Fruit fly (Drosophila melanogaster) whole organism, embryonic: ENCODE data around the gene Vps39.

Experiments used
- Abd-B ChIP-seq: fragments of 200-800 bp; sonication (Bioruptor generic); optimal IDR thresholded peaks from 2 replicates; lab custom pipeline; 2018; ENCODE audit warnings: missing biosample characterization, mild to moderate bottlenecking, missing genetic modification characterization, moderate library complexity
- Asciz ChIP-seq: fragments of 200-800 bp; sonication (Bioruptor generic); optimal IDR thresholded peaks from 2 replicates; lab custom pipeline; 2017; ENCODE audit warnings: missing biosample characterization, mild to moderate bottlenecking, missing genetic modification characterization, missing genetic modification reagents
- CG11456 ChIP-seq: fragments of 200-800 bp; sonication (Bioruptor generic); IDR thresholded peaks from 3 replicates; pipeline ENCODE4 v1.3.6; 2022; ENCODE audit warnings: missing biosample characterization, missing genetic modification characterization
- CG11504 ChIP-seq: fragments of 200-800 bp; sonication (Bioruptor generic); optimal IDR thresholded peaks from 3 replicates; lab custom pipeline; 2019; ENCODE audit warnings: missing biosample characterization, mild to moderate bottlenecking, missing genetic modification characterization, moderate library complexity
- CG13287 ChIP-seq: fragments of 200-800 bp; sonication (Bioruptor generic); IDR thresholded peaks from 2 replicates; pipeline ENCODE4 v1.3.6; 2022; ENCODE audit warnings: missing biosample characterization, missing genetic modification characterization; ENCODE audit not compliant: partially characterized antibody
- CG14860 ChIP-seq: fragments of 200-800 bp; sonication (Bioruptor generic); IDR thresholded peaks from 3 replicates; pipeline ENCODE4 v1.3.6; 2022; ENCODE audit warnings: missing biosample characterization, missing genetic modification characterization; ENCODE audit not compliant: partially characterized antibody
- CG15073 ChIP-seq: fragments of 200-800 bp; sonication (Bioruptor generic); optimal IDR thresholded peaks from 2 replicates; lab custom pipeline; 2016; ENCODE audit warnings: missing biosample characterization, missing genetic modification characterization
- CG15514 ChIP-seq: fragments of 200-800 bp; sonication (Bioruptor generic); optimal IDR thresholded peaks from 3 replicates; lab custom pipeline; 2017; ENCODE audit warnings: missing biosample characterization, missing genetic modification characterization, mild to moderate bottlenecking, moderate library complexity, missing genetic modification reagents
- CG1647 ChIP-seq: fragments of 200-800 bp; sonication (Bioruptor generic); optimal IDR thresholded peaks from 3 replicates; lab custom pipeline; 2016; ENCODE audit warnings: missing biosample characterization, missing genetic modification characterization
- CG16779 ChIP-seq: fragments of 200-800 bp; sonication (Bioruptor generic); IDR thresholded peaks from 2 replicates; pipeline ENCODE4 v1.3.6; 2022; ENCODE audit warnings: missing biosample characterization, missing genetic modification characterization
- CG17568 ChIP-seq: fragments of 200-800 bp; sonication (Bioruptor generic); optimal IDR thresholded peaks from 2 replicates; lab custom pipeline; 2018; ENCODE audit warnings: missing biosample characterization, mild to moderate bottlenecking, missing genetic modification characterization, moderate library complexity
- CG17829 ChIP-seq: fragments of 200-800 bp; optimal IDR thresholded peaks from 2 replicates; lab custom pipeline; 2019; ENCODE audit warnings: missing biosample characterization, mild to moderate bottlenecking, missing genetic modification characterization, moderate library complexity
- CG18011 ChIP-seq: fragments of 200-800 bp; sonication (Bioruptor generic); optimal IDR thresholded peaks from 2 replicates; lab custom pipeline; 2017; ENCODE audit warnings: missing biosample characterization, missing genetic modification characterization, mild to moderate bottlenecking, moderate library complexity, missing genotype
- CG2199 ChIP-seq: fragments of 200-800 bp; sonication (Bioruptor generic); IDR thresholded peaks from 3 replicates; pipeline ENCODE4 v1.3.6; 2022; ENCODE audit warnings: missing biosample characterization, missing genetic modification characterization
- CG30403 ChIP-seq: fragments of 200-800 bp; sonication (Bioruptor generic); optimal IDR thresholded peaks from 3 replicates; lab custom pipeline; 2016; ENCODE audit warnings: missing biosample characterization, missing genetic modification characterization
- CG32532 ChIP-seq: fragments of 200-800 bp; sonication (Bioruptor generic); IDR thresholded peaks from 2 replicates; pipeline ENCODE4 v1.3.6; 2022; ENCODE audit warnings: missing biosample characterization, missing genetic modification characterization
- CG3281 ChIP-seq: fragments of 200-800 bp; sonication (Bioruptor generic); optimal IDR thresholded peaks from 3 replicates; lab custom pipeline; 2017; ENCODE audit warnings: missing biosample characterization, mild to moderate bottlenecking, missing genetic modification characterization
- CG43689 ChIP-seq: fragments of 200-800 bp; sonication (Bioruptor generic); IDR thresholded peaks from 2 replicates; pipeline ENCODE4 v1.3.6; 2022; ENCODE audit warnings: missing biosample characterization, missing genetic modification characterization
- CG6813 ChIP-seq: fragments of 200-800 bp; sonication (Bioruptor generic); optimal IDR thresholded peaks from 2 replicates; lab custom pipeline; 2017; ENCODE audit warnings: missing biosample characterization, missing genetic modification characterization, mild to moderate bottlenecking, moderate library complexity, missing genetic modification reagents
- CG7372 ChIP-seq: fragments of 200-800 bp; sonication (Bioruptor generic); IDR thresholded peaks from 2 replicates; pipeline ENCODE4 v1.3.6; 2022; ENCODE audit warnings: missing biosample characterization, missing genetic modification characterization
- CG8478 ChIP-seq: fragments of >200 bp; optimal IDR thresholded peaks from 2 replicates; lab custom pipeline; 2018
- CHES-1-like ChIP-seq: fragments of 200-800 bp; sonication (Bioruptor generic); optimal IDR thresholded peaks from 2 replicates; lab custom pipeline; 2016; ENCODE audit warnings: missing biosample characterization, missing genetic modification characterization
- Camta ChIP-seq: fragments of 200-800 bp; sonication (Bioruptor generic); optimal IDR thresholded peaks from 2 replicates; lab custom pipeline; 2016; ENCODE audit warnings: missing biosample characterization, missing genetic modification characterization
- Dek ChIP-seq: fragments of 200-800 bp; sonication (Bioruptor generic); optimal IDR thresholded peaks from 3 replicates; lab custom pipeline; 2019; ENCODE audit warnings: missing biosample characterization, mild to moderate bottlenecking, missing genetic modification characterization, moderate library complexity
- Doc2 ChIP-seq: fragments of 200-800 bp; sonication (Bioruptor generic); IDR thresholded peaks from 2 replicates; pipeline ENCODE4 v1.3.6; 2022; ENCODE audit warnings: missing biosample characterization, missing genetic modification characterization
- Meics ChIP-seq: fragments of 200-800 bp; sonication (Bioruptor generic); optimal IDR thresholded peaks from 2 replicates; lab custom pipeline; 2017; ENCODE audit warnings: missing biosample characterization, mild to moderate bottlenecking, missing genetic modification characterization
- Myb ChIP-seq: fragments of 200-800 bp; sonication (Bioruptor generic); optimal IDR thresholded peaks from 2 replicates; lab custom pipeline; 2016; ENCODE audit warnings: missing biosample characterization, missing genetic modification characterization
- Ptx1 ChIP-seq: fragments of 200-800 bp; sonication (Bioruptor generic); IDR thresholded peaks from 2 replicates; pipeline ENCODE4 v1.3.6; 2022; ENCODE audit warnings: missing biosample characterization, missing genetic modification characterization
- Spps ChIP-seq: fragments of 200-800 bp; sonication (Bioruptor generic); optimal IDR thresholded peaks from 2 replicates; lab custom pipeline; 2018; ENCODE audit warnings: missing biosample characterization, mild to moderate bottlenecking, missing genetic modification characterization
- az2 ChIP-seq: fragments of 200-800 bp; sonication (Bioruptor generic); optimal IDR thresholded peaks from 3 replicates; lab custom pipeline; 2016; ENCODE audit warnings: missing biosample characterization, missing genetic modification characterization
- caup ChIP-seq: fragments of 200-800 bp; sonication (Bioruptor generic); optimal IDR thresholded peaks from 3 replicates; lab custom pipeline; 2017; ENCODE audit warnings: missing biosample characterization, mild to moderate bottlenecking, missing genetic modification characterization, moderate library complexity; ENCODE audit not compliant: severe bottlenecking
- crc ChIP-seq: fragments of 200-800 bp; sonication (Bioruptor generic); optimal IDR thresholded peaks from 2 replicates; lab custom pipeline; 2016; ENCODE audit warnings: missing biosample characterization, missing genetic modification characterization
- emc ChIP-seq: fragments of 200-800 bp; sonication (Bioruptor generic); optimal IDR thresholded peaks from 2 replicates; lab custom pipeline; 2016; ENCODE audit warnings: missing biosample characterization, missing genetic modification characterization
- eve ChIP-seq, 2 experiments: fragments of >200 bp; optimal IDR thresholded peaks; 2 replicates each; lab custom pipeline; 2017; ENCODE audit warnings: missing biosample characterization in 2 of 2, missing genetic modification characterization in 2 of 2
- ewg ChIP-seq: fragments of 200-800 bp; sonication (Bioruptor generic); optimal IDR thresholded peaks from 3 replicates; lab custom pipeline; 2017; ENCODE audit warnings: mild to moderate bottlenecking, missing biosample characterization, missing genetic modification reagents, missing genetic modification characterization
- eyg ChIP-seq: fragments of 200-800 bp; sonication (Bioruptor generic); optimal IDR thresholded peaks from 3 replicates; lab custom pipeline; 2016; ENCODE audit warnings: missing biosample characterization, missing genetic modification characterization
- fd102C ChIP-seq: fragments of 200-800 bp; sonication (Bioruptor generic); optimal IDR thresholded peaks from 2 replicates; lab custom pipeline; 2018; ENCODE audit warnings: missing biosample characterization, mild to moderate bottlenecking, missing genetic modification characterization, moderate library complexity
- fd3F ChIP-seq: fragments of 200-800 bp; sonication (Bioruptor generic); optimal IDR thresholded peaks from 2 replicates; lab custom pipeline; 2018; ENCODE audit warnings: missing biosample characterization, mild to moderate bottlenecking, missing genetic modification characterization, moderate library complexity
- fd64A ChIP-seq: fragments of 200-800 bp; sonication (Bioruptor generic); optimal IDR thresholded peaks from 3 replicates; lab custom pipeline; 2018; ENCODE audit warnings: missing biosample characterization, mild to moderate bottlenecking, missing genetic modification characterization
- fru ChIP-seq: fragments of >200 bp; optimal IDR thresholded peaks from 2 replicates; lab custom pipeline; 2017
- knrl ChIP-seq: fragments of 200-800 bp; sonication (Bioruptor generic); IDR thresholded peaks from 3 replicates; pipeline ENCODE4 v1.3.6; 2022; ENCODE audit warnings: missing biosample characterization, missing genetic modification characterization; ENCODE audit not compliant: partially characterized antibody
- lilli ChIP-seq: fragments of 200-800 bp; sonication (Bioruptor generic); optimal IDR thresholded peaks from 3 replicates; lab custom pipeline; 2016; ENCODE audit warnings: missing biosample characterization, missing genetic modification characterization
- onecut ChIP-seq: fragments of 200-800 bp; sonication (Bioruptor generic); IDR thresholded peaks from 2 replicates; pipeline ENCODE4 v1.3.6; 2022; ENCODE audit warnings: missing biosample characterization, missing genetic modification characterization
- peb ChIP-seq: fragments of 200-800 bp; sonication (Bioruptor generic); IDR thresholded peaks from 2 replicates; pipeline ENCODE4 v1.3.6; 2022; ENCODE audit warnings: missing biosample characterization, missing genetic modification characterization
- pita ChIP-seq: fragments of 200-800 bp; sonication (Bioruptor generic); optimal IDR thresholded peaks from 2 replicates; lab custom pipeline; 2017; ENCODE audit warnings: missing biosample characterization, mild to moderate bottlenecking, missing genetic modification characterization
- pnt ChIP-seq: fragments of 200-800 bp; sonication (Bioruptor generic); optimal IDR thresholded peaks from 3 replicates; lab custom pipeline; 2016; ENCODE audit warnings: missing biosample characterization, missing genetic modification characterization
- pros ChIP-seq: fragments of 200-800 bp; sonication (Bioruptor generic); optimal IDR thresholded peaks from 3 replicates; lab custom pipeline; 2019; ENCODE audit warnings: missing biosample characterization, mild to moderate bottlenecking, missing genetic modification characterization, moderate library complexity
- row ChIP-seq: fragments of 200-800 bp; sonication (Bioruptor generic); IDR thresholded peaks from 3 replicates; pipeline ENCODE4 v1.3.6; 2022; ENCODE audit warnings: missing biosample characterization, missing genetic modification characterization
- salm ChIP-seq: fragments of 200-800 bp; sonication (Bioruptor generic); optimal IDR thresholded peaks from 2 replicates; lab custom pipeline; 2018; ENCODE audit warnings: missing biosample characterization, mild to moderate bottlenecking, missing genetic modification characterization
- sens ChIP-seq: fragments of 200-800 bp; sonication (Bioruptor generic); peaks from one replicate; lab custom pipeline; 2016; ENCODE audit warnings: missing biosample characterization, missing genetic modification characterization
- shn ChIP-seq: fragments of 200-800 bp; sonication (Bioruptor generic); optimal IDR thresholded peaks from 3 replicates; lab custom pipeline; 2016; ENCODE audit warnings: missing biosample characterization, missing genetic modification characterization
- usp ChIP-seq: fragments of >200 bp; optimal IDR thresholded peaks from 2 replicates; lab custom pipeline; 2017; ENCODE audit warnings: missing biosample characterization, missing genetic modification characterization
- wek ChIP-seq: fragments of 200-800 bp; sonication (Bioruptor generic); optimal IDR thresholded peaks from 3 replicates; lab custom pipeline; 2018; ENCODE audit warnings: missing biosample characterization, mild to moderate bottlenecking, missing genetic modification characterization, moderate library complexity

The Vps39 gene

dm6 chr3R:18296084-18296483 is 21.8 kb upstream of the Vps39 start (continued):
- TF ChIP-seq Dek (tag; lab: Kevin White, UChicago), result peak; percentile 20
- no peak for TF ChIP-seq onecut (GFP tag; lab: Robert Waterston, UW)
- TF ChIP-seq pnt (GFP tag; lab: Kevin White, UChicago), result no peak
- TF ChIP-seq eve (GFP tag; optimal IDR thresholded peaks at IDR 0.05; lab: Kevin White, UChicago), result peak in 1 of 2 experiments; percentile 45
- TF ChIP-seq CG15073 (GFP tag; lab: Kevin White, UChicago), result no peak
- TF ChIP-seq wek (GFP tag; lab: Kevin White, UChicago), result no peak
- TF ChIP-seq pros (GFP tag; lab: Kevin White, UChicago), result no peak
- TF ChIP-seq az2 (GFP tag; lab: Kevin White, UChicago), result no peak
- TF ChIP-seq peb (GFP tag; lab: Robert Waterston, UW), result no peak
- TF ChIP-seq Asciz (GFP tag; lab: Kevin White, UChicago), result no peak
- TF ChIP-seq CG13287, result no peak
- no peak for TF ChIP-seq fru
- TF ChIP-seq CG14860 (GFP tag; lab: Robert Waterston, UW), result no peak
- TF ChIP-seq knrl (GFP tag; lab: Robert Waterston, UW), result no peak
- TF ChIP-seq CG17568, result no peak
- TF ChIP-seq CG17829 (tag; lab: Kevin White, UChicago), result no peak
- TF ChIP-seq crc (GFP tag; lab: Kevin White, UChicago), result no peak
- no peak for TF ChIP-seq CG16779 (GFP tag; lab: Robert Waterston, UW)
- no peak for TF ChIP-seq CG7372 (GFP tag; lab: Robert Waterston, UW)
- TF ChIP-seq shn (GFP tag; lab: Kevin White, UChicago), result no peak
- peak; percentile 48 for TF ChIP-seq sens (GFP tag; lab: Kevin White, UChicago)
- TF ChIP-seq fd102C (GFP tag; lab: Kevin White, UChicago), result no peak
- no peak for TF ChIP-seq CG11456 (GFP tag; lab: Robert Waterston, UW)
- TF ChIP-seq CG8478, result no peak
- no peak for TF ChIP-seq Ptx1
- TF ChIP-seq Spps (tag; lab: Kevin White, UChicago), result no peak
- TF ChIP-seq fd3F (GFP tag; lab: Kevin White, UChicago), result peak; percentile 36
- TF ChIP-seq eyg (GFP tag; lab: Kevin White, UChicago), result no peak
- TF ChIP-seq usp (GFP tag; lab: Kevin White, UChicago), result no peak
- no peak for TF ChIP-seq Doc2 (GFP tag; lab: Robert Waterston, UW)
- TF ChIP-seq Camta (GFP tag; lab: Kevin White, UChicago), result no peak
- no peak for TF ChIP-seq CG2199 (GFP tag; lab: Robert Waterston, UW)
- TF ChIP-seq CG18011, result no peak
- no peak for TF ChIP-seq Myb (GFP tag; lab: Kevin White, UChicago)
- TF ChIP-seq ewg (GFP tag; lab: Kevin White, UChicago), result no peak
- no peak for TF ChIP-seq CG32532
- TF ChIP-seq CG15514 (GFP tag; lab: Kevin White, UChicago), result peak; percentile 51
- peak; percentile 50 for TF ChIP-seq CG3281
- no peak for TF ChIP-seq row (GFP tag; lab: Robert Waterston, UW)
- TF ChIP-seq CG6813 (GFP tag; lab: Kevin White, UChicago), result peak; percentile 4
- TF ChIP-seq fd64A (GFP tag; lab: Kevin White, UChicago), result no peak
- TF ChIP-seq salm, result no peak
- TF ChIP-seq Abd-B (GFP tag; lab: Kevin White, UChicago), result no peak
- TF ChIP-seq lilli (GFP tag; lab: Kevin White, UChicago), result peak; percentile 20
- peak; percentile 33 for TF ChIP-seq Meics (GFP tag; lab: Kevin White, UChicago)
- no peak for TF ChIP-seq emc
- TF ChIP-seq CG43689 (GFP tag; lab: Robert Waterston, UW), result no peak
- TF ChIP-seq CHES-1-like (GFP tag; lab: Kevin White, UChicago), result no peak
- TF ChIP-seq pita, result no peak
- no peak for TF ChIP-seq CG1647 (GFP tag; lab: Kevin White, UChicago)
- TF ChIP-seq caup (GFP tag; lab: Kevin White, UChicago), result peak; percentile 67
- no peak for TF ChIP-seq CG30403 (GFP tag; lab: Kevin White, UChicago)
- TF ChIP-seq CG11504 (tag; lab: Kevin White, UChicago), result no peak
